Fruit fly (Drosophila melanogaster) whole organism, embryonic: ENCODE data around the gene CG32428.

Experiments
- ATbp ChIP-seq: fragments of 200-800 bp; sonication (Bioruptor generic); optimal IDR thresholded peaks from 2 replicates; lab custom pipeline; 2017; ENCODE audit warnings: missing biosample characterization, mild to moderate bottlenecking, missing genetic modification characterization, missing genetic modification reagents
- B-H1 ChIP-seq: fragments of 200-800 bp; sonication (Bioruptor generic); IDR thresholded peaks from 3 replicates; pipeline ENCODE4 v1.3.6; 2022; ENCODE audit warnings: missing biosample characterization, missing genetic modification characterization
- Bteb2 ChIP-seq: fragments of 200-800 bp; sonication (Bioruptor generic); optimal IDR thresholded peaks from 2 replicates; lab custom pipeline; 2016; ENCODE audit warnings: missing biosample characterization, missing genetic modification characterization
- CG11560 ChIP-seq: fragments of 200-800 bp; sonication (Bioruptor generic); IDR thresholded peaks from 3 replicates; pipeline ENCODE4 v1.3.6; 2022; ENCODE audit warnings: missing biosample characterization, missing genetic modification characterization
- CG11723 ChIP-seq: fragments of 200-800 bp; sonication (Bioruptor generic); optimal IDR thresholded peaks from 2 replicates; lab custom pipeline; 2017; ENCODE audit warnings: missing biosample characterization, mild to moderate bottlenecking, missing genetic modification characterization
- CG12942 ChIP-seq: fragments of 200-800 bp; sonication (Bioruptor generic); optimal IDR thresholded peaks from 3 replicates; lab custom pipeline; 2016; ENCODE audit warnings: missing biosample characterization, missing genetic modification characterization
- CG13424 ChIP-seq: fragments of 200-800 bp; sonication (Bioruptor generic); optimal IDR thresholded peaks from 2 replicates; lab custom pipeline; 2019; ENCODE audit warnings: missing biosample characterization, mild to moderate bottlenecking, missing genetic modification characterization, moderate library complexity
- CG14441 ChIP-seq: fragments of 200-800 bp; sonication (Bioruptor generic); IDR thresholded peaks from 2 replicates; pipeline ENCODE4 v1.3.6; 2022; ENCODE audit warnings: missing biosample characterization, missing genetic modification characterization
- CG15011 ChIP-seq: fragments of 200-800 bp; sonication (Bioruptor generic); optimal IDR thresholded peaks from 3 replicates; lab custom pipeline; 2018; ENCODE audit warnings: missing biosample characterization, mild to moderate bottlenecking, missing genetic modification characterization
- CG1647 ChIP-seq: fragments of 200-800 bp; sonication (Bioruptor generic); optimal IDR thresholded peaks from 3 replicates; lab custom pipeline; 2016; ENCODE audit warnings: missing biosample characterization, missing genetic modification characterization
- CG16813 ChIP-seq: fragments of 200-800 bp; sonication (Bioruptor generic); IDR thresholded peaks from 3 replicates; pipeline ENCODE4 v1.3.6; 2022; ENCODE audit warnings: missing biosample characterization, missing genetic modification characterization; ENCODE audit not compliant: partially characterized antibody
- CG17359 ChIP-seq: fragments of 200-800 bp; sonication (Bioruptor generic); optimal IDR thresholded peaks from 3 replicates; lab custom pipeline; 2018; ENCODE audit warnings: missing biosample characterization, mild to moderate bottlenecking, missing genetic modification characterization, moderate library complexity
- CG31388 ChIP-seq: fragments of 200-800 bp; sonication (Bioruptor generic); optimal IDR thresholded peaks from 2 replicates; lab custom pipeline; 2016; ENCODE audit warnings: missing biosample characterization, missing genetic modification characterization
- CG32767 ChIP-seq: fragments of 200-800 bp; sonication (Bioruptor generic); IDR thresholded peaks from 2 replicates; pipeline ENCODE4 v1.3.6; 2022; ENCODE audit warnings: missing biosample characterization, missing genetic modification characterization
- CG42726 ChIP-seq: fragments of 200-800 bp; sonication (Bioruptor generic); IDR thresholded peaks from 2 replicates; pipeline ENCODE4 v1.3.6; 2022; ENCODE audit warnings: missing biosample characterization, missing genetic modification characterization; ENCODE audit not compliant: partially characterized antibody
- CG8359 ChIP-seq: fragments of 200-800 bp; sonication (Bioruptor generic); optimal IDR thresholded peaks from 2 replicates; lab custom pipeline; 2017; ENCODE audit warnings: missing biosample characterization, mild to moderate bottlenecking, missing genetic modification characterization, borderline replicate concordance
- CG9215 ChIP-seq: fragments of 200-800 bp; sonication (Bioruptor generic); IDR thresholded peaks from 2 replicates; pipeline ENCODE4 v1.3.6; 2022; ENCODE audit warnings: missing biosample characterization, missing genetic modification characterization
- CG9932 ChIP-seq: fragments of 200-800 bp; sonication (Bioruptor generic); IDR thresholded peaks from 2 replicates; pipeline ENCODE4 v1.3.6; 2022; ENCODE audit warnings: missing biosample characterization, missing genetic modification characterization
- CrebB ChIP-seq: fragments of 200-800 bp; sonication (Bioruptor generic); optimal IDR thresholded peaks from 3 replicates; lab custom pipeline; 2018; ENCODE audit warnings: missing biosample characterization, mild to moderate bottlenecking, missing genetic modification characterization
- D ChIP-seq, 2 experiments: fragments of 200-800 bp in 1 of 2; fragments of >200 bp in 1 of 2; sonication (Bioruptor generic) in 1 of 2; optimal IDR thresholded peaks; 2 replicates in 1 of 2; 3 replicates in 1 of 2; lab custom pipeline; 2017; ENCODE audit warnings: mild to moderate bottlenecking in 1 of 2, missing biosample characterization in 1 of 2, missing genetic modification characterization in 1 of 2, missing genetic modification reagents in 1 of 2
- Dad ChIP-seq: fragments of 200-800 bp; sonication (Bioruptor generic); optimal IDR thresholded peaks from 3 replicates; lab custom pipeline; 2016; ENCODE audit warnings: missing biosample characterization, missing genetic modification characterization
- Dbx ChIP-seq: fragments of 200-800 bp; sonication (Bioruptor generic); IDR thresholded peaks from 3 replicates; pipeline ENCODE4 v1.3.6; 2022; ENCODE audit warnings: missing biosample characterization, missing genetic modification characterization
- Dfd ChIP-seq, 2 experiments: fragments of >200 bp; optimal IDR thresholded peaks; 2 replicates each; lab custom pipeline; 2017; ENCODE audit warnings: missing biosample characterization in 2 of 2, missing genetic modification characterization in 2 of 2
- Dip2 ChIP-seq: fragments of 200-800 bp; sonication (Bioruptor generic); IDR thresholded peaks from 2 replicates; pipeline ENCODE4 v1.3.6; 2022; ENCODE audit warnings: missing biosample characterization, missing genetic modification characterization
- Elba2 ChIP-seq: fragments of 200-800 bp; sonication (Bioruptor generic); optimal IDR thresholded peaks from 3 replicates; lab custom pipeline; 2016; ENCODE audit warnings: missing biosample characterization, missing genetic modification characterization
- HmgZ ChIP-seq: fragments of 200-800 bp; sonication (Bioruptor generic); optimal IDR thresholded peaks from 2 replicates; lab custom pipeline; 2018; ENCODE audit warnings: missing biosample characterization, mild to moderate bottlenecking, missing genetic modification characterization
- Xrp1 ChIP-seq: fragments of 200-800 bp; sonication (Bioruptor generic); IDR thresholded peaks from 2 replicates; pipeline ENCODE4 v1.3.6; 2022; ENCODE audit warnings: missing biosample characterization, missing genetic modification characterization
- aop ChIP-seq: fragments of 200-800 bp; sonication (Bioruptor generic); IDR thresholded peaks from 2 replicates; pipeline ENCODE4 v1.3.6; 2022; ENCODE audit warnings: missing biosample characterization, missing genetic modification characterization
- ato ChIP-seq: fragments of 200-800 bp; sonication (Bioruptor generic); IDR thresholded peaks from 2 replicates; pipeline ENCODE4 v1.3.6; 2022; ENCODE audit warnings: missing biosample characterization, missing genetic modification characterization; ENCODE audit not compliant: partially characterized antibody
- az2 ChIP-seq: fragments of 200-800 bp; sonication (Bioruptor generic); optimal IDR thresholded peaks from 3 replicates; lab custom pipeline; 2016; ENCODE audit warnings: missing biosample characterization, missing genetic modification characterization
- bbx ChIP-seq: fragments of 200-800 bp; sonication (Bioruptor generic); IDR thresholded peaks from 2 replicates; pipeline ENCODE4 v1.3.6; 2022; ENCODE audit warnings: missing biosample characterization, missing genetic modification characterization; ENCODE audit not compliant: partially characterized antibody
- chm ChIP-seq: fragments of 200-800 bp; sonication (Bioruptor generic); IDR thresholded peaks from 2 replicates; pipeline ENCODE4 v1.3.6; 2022; ENCODE audit warnings: missing biosample characterization, missing genetic modification characterization
- crc ChIP-seq: fragments of 200-800 bp; sonication (Bioruptor generic); optimal IDR thresholded peaks from 2 replicates; lab custom pipeline; 2016; ENCODE audit warnings: missing biosample characterization, missing genetic modification characterization
- dm ChIP-seq: fragments of 200-800 bp; sonication (Bioruptor generic); optimal IDR thresholded peaks from 3 replicates; lab custom pipeline; 2016; ENCODE audit warnings: missing biosample characterization, missing genetic modification characterization
- dmrt99B ChIP-seq: fragments of 200-800 bp; sonication (Bioruptor generic); optimal IDR thresholded peaks from 2 replicates; lab custom pipeline; 2018; ENCODE audit warnings: missing biosample characterization, mild to moderate bottlenecking, missing genetic modification characterization, moderate library complexity
- fd3F ChIP-seq: fragments of 200-800 bp; sonication (Bioruptor generic); optimal IDR thresholded peaks from 2 replicates; lab custom pipeline; 2018; ENCODE audit warnings: missing biosample characterization, mild to moderate bottlenecking, missing genetic modification characterization, moderate library complexity
- hkb ChIP-seq, 2 experiments: fragments of 200-800 bp in 1 of 2; fragments of >200 bp in 1 of 2; sonication (Bioruptor generic) in 1 of 2; IDR thresholded peaks in 1 of 2; optimal IDR thresholded peaks in 1 of 2; 2 replicates each; pipeline versions ENCODE4 v1.3.6 to Lab custom; 2017 to 2022; ENCODE audit warnings: missing biosample characterization in 1 of 2, missing genetic modification characterization in 1 of 2
- hth ChIP-seq: fragments of >200 bp; optimal IDR thresholded peaks from 2 replicates; lab custom pipeline; 2017; ENCODE audit warnings: inconsistent platforms
- jigr1 ChIP-seq: fragments of 200-800 bp; sonication (Bioruptor generic); IDR thresholded peaks from 3 replicates; pipeline ENCODE4 v1.3.6; 2022; ENCODE audit warnings: missing biosample characterization, missing genetic modification characterization
- jing ChIP-seq: fragments of 200-800 bp; sonication (Bioruptor generic); optimal IDR thresholded peaks from 2 replicates; lab custom pipeline; 2018; ENCODE audit warnings: missing biosample characterization, mild to moderate bottlenecking, missing genetic modification characterization
- ken ChIP-seq: fragments of 200-800 bp; sonication (Bioruptor generic); IDR thresholded peaks from 3 replicates; pipeline ENCODE4 v1.3.6; 2022; ENCODE audit warnings: missing biosample characterization, missing genetic modification characterization
- ranshi ChIP-seq: fragments of 200-800 bp; sonication (Bioruptor generic); IDR thresholded peaks from 2 replicates; pipeline ENCODE4 v1.3.6; 2022; ENCODE audit warnings: missing biosample characterization, missing genetic modification characterization
- schlank ChIP-seq: fragments of 200-800 bp; sonication (Bioruptor generic); optimal IDR thresholded peaks from 2 replicates; lab custom pipeline; 2018; ENCODE audit warnings: missing biosample characterization, mild to moderate bottlenecking, missing genetic modification characterization
- scrt ChIP-seq: fragments of 200-800 bp; sonication (Bioruptor generic); optimal IDR thresholded peaks from 2 replicates; lab custom pipeline; 2018; ENCODE audit warnings: missing biosample characterization, mild to moderate bottlenecking, missing genetic modification characterization, moderate library complexity
- sens-2 ChIP-seq: fragments of 200-800 bp; sonication (Bioruptor generic); IDR thresholded peaks from 2 replicates; pipeline ENCODE4 v1.3.6; 2022; ENCODE audit warnings: missing biosample characterization, missing genetic modification characterization
- so ChIP-seq: fragments of 200-800 bp; sonication (Bioruptor generic); IDR thresholded peaks from 3 replicates; pipeline ENCODE4 v1.3.6; 2022; ENCODE audit warnings: missing biosample characterization, missing genetic modification characterization
- sob ChIP-seq: fragments of 200-800 bp; sonication (Bioruptor generic); IDR thresholded peaks from 2 replicates; pipeline ENCODE4 v1.3.6; 2022; ENCODE audit warnings: missing biosample characterization, missing genetic modification characterization
- z ChIP-seq: fragments of 200-800 bp; sonication (Bioruptor generic); IDR thresholded peaks from 3 replicates; pipeline ENCODE4 v1.3.6; 2022; ENCODE audit warnings: missing biosample characterization, missing genetic modification characterization

The CG32428 gene

DNA sequence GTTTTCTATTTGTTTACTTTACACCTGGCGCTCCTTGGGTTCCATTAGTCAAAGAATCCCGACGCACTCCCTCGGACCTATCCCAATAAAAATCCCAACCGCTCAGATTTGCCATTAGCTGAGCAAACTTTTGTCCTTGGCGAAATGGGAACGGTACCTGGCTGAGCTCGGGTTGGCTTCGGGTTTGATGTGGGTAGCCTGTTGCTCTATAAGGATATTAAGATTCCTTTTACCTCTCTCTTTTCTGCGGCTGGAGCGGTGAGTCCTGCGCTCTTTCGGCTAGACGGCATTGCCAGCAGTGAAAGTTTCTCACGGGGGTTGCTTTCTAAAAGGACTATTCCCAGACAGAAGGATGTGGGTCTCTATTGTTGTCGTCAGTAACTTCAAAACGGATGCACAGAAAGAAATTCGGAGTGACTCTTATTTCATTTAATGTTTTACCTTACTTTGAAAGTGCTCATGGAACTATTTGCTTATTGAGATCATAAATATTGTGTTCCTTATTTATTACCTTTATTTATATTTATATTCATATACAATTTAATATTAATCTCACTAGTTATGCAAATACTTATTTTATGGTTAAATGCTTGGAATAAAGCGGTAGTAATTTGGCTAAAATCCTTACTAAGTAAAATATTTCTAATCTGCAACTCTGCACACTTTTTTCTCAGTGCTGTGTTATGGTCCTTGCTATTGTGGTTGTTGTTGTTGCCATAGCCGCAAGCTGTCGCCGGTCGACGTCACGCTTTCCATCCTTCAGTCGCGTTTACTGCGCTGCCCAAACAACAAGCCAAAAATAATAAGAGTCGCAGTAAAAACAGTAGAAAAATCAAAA is 31.7 kb downstream of the CG32428 start, which contains the start of gene CG5910 (continued):
- TF ChIP-seq HmgZ (tag; lab: Kevin White, UChicago) (peak; percentile 87), Dfd (GFP tag; optimal IDR thresholded peaks at IDR 0.05; lab: Kevin White, UChicago) (no peak), CG31388 (GFP tag; lab: Kevin White, UChicago) (peak; percentile 70), Xrp1 (GFP tag; lab: Robert Waterston, UW) (peak; percentile 84), dmrt99B (peak; percentile 93), D (optimal IDR thresholded peaks at IDR 0.05; lab: Kevin White, UChicago) (no peak), D (GFP tag; optimal IDR thresholded peaks at IDR 0.05; lab: Kevin White, UChicago) (peak; percentile 92), CG11723 (GFP tag; lab: Kevin White, UChicago) (peak; percentile 71), sens-2 (GFP tag; lab: Robert Waterston, UW) (peak; percentile 56), crc (GFP tag; lab: Kevin White, UChicago) (no peak), jing (peak; percentile 70), CG13424 (tag; lab: Kevin White, UChicago) (peak; percentile 94), Dip2 (GFP tag; lab: Robert Waterston, UW) (no peak), sob (GFP tag; lab: Robert Waterston, UW) (peak; percentile 77), ato (GFP tag; lab: Robert Waterston, UW) (no peak), CrebB (tag; lab: Kevin White, UChicago) (peak; percentile 81), CG17359 (tag; lab: Kevin White, UChicago) (peak; percentile 88), schlank (tag; lab: Kevin White, UChicago) (peak; percentile 32), CG9215 (GFP tag; lab: Robert Waterston, UW) (peak; percentile 80), fd3F (GFP tag; lab: Kevin White, UChicago) (peak; percentile 79), CG11560 (tag; lab: Robert Waterston, UW) (peak; percentile 72; the same call in 2 of the 3 replicates), dm (GFP tag; lab: Kevin White, UChicago) (no peak), B-H1 (GFP tag; lab: Robert Waterston, UW) (peak; percentile 65; the same call in 2 of the 3 replicates), CG32767 (peak; percentile 74), so (GFP tag; lab: Robert Waterston, UW) (peak; percentile 76), CG14441 (GFP tag; lab: Robert Waterston, UW) (peak; percentile 72), CG1647 (GFP tag; lab: Kevin White, UChicago) (no peak), CG8359 (GFP tag; lab: Kevin White, UChicago) (peak; percentile 66), jigr1 (GFP tag; lab: Robert Waterston, UW) (peak; percentile 61; the same call in 1 of the 3 replicates), chm (GFP tag; lab: Robert Waterston, UW) (peak; percentile 55), aop (GFP tag; lab: Robert Waterston, UW) (no peak), hth (no peak), scrt (GFP tag; lab: Kevin White, UChicago) (peak; percentile 98), ATbp (GFP tag; lab: Kevin White, UChicago) (peak; percentile 85), ken (0 out of 3 replicates have a peak, but pooled peaks have one; percentile 32), hkb (optimal IDR thresholded peaks at IDR 0.05; lab: Kevin White, UChicago) (no peak), hkb (GFP tag; IDR thresholded peaks at IDR 0.05; lab: Robert Waterston, UW) (peak; percentile 84), CG12942 (GFP tag; lab: Kevin White, UChicago) (peak; percentile 67), z (GFP tag; lab: Robert Waterston, UW) (no peak), CG15011 (GFP tag; lab: Kevin White, UChicago) (peak; percentile 79), bbx (GFP tag; lab: Robert Waterston, UW) (no peak), Elba2 (GFP tag; lab: Kevin White, UChicago) (no peak), CG42726 (no peak), Bteb2 (GFP tag; lab: Kevin White, UChicago) (peak; percentile 48), ranshi (GFP tag; lab: Robert Waterston, UW) (peak; percentile 71; the same call in 1 of the 2 replicates), Dad (GFP tag; lab: Kevin White, UChicago) (no peak), CG9932 (GFP tag; lab: Robert Waterston, UW) (peak; percentile 65), az2 (GFP tag; lab: Kevin White, UChicago) (peak; percentile 82), CG16813 (GFP tag; lab: Robert Waterston, UW) (no peak), Dbx (GFP tag; lab: Robert Waterston, UW) (peak; percentile 88)
